Fruit fly (Drosophila melanogaster) whole organism, adult: Measurements from ENCODE around the gene Iyd.

Source experiments
- CG11617 ChIP-seq: fragments of 200-800 bp; sonication (Bioruptor generic); optimal IDR thresholded peaks from 2 replicates; lab custom pipeline; 2017; ENCODE audit warnings: mild to moderate bottlenecking, missing biosample characterization, missing genetic modification reagents, missing genetic modification characterization
- CG12768 ChIP-seq: fragments of 200-800 bp; sonication (Bioruptor generic); optimal IDR thresholded peaks from 2 replicates; lab custom pipeline; 2017; ENCODE audit warnings: missing biosample characterization, missing genetic modification characterization, mild to moderate bottlenecking, moderate library complexity, missing genetic modification reagents
- CG14711 ChIP-seq: fragments of 200-800 bp; sonication (Bioruptor generic); optimal IDR thresholded peaks from 2 replicates; lab custom pipeline; 2018; ENCODE audit warnings: missing biosample characterization, mild to moderate bottlenecking, missing genetic modification characterization, moderate library complexity
- CG1620 ChIP-seq: fragments of 200-800 bp; sonication (Bioruptor generic); optimal IDR thresholded peaks from 2 replicates; lab custom pipeline; 2016; ENCODE audit warnings: missing biosample characterization, missing genetic modification characterization
- CG33017 ChIP-seq: fragments of 200-800 bp; sonication (Bioruptor generic); optimal IDR thresholded peaks from 2 replicates; lab custom pipeline; 2018; ENCODE audit warnings: missing biosample characterization, mild to moderate bottlenecking, missing genetic modification characterization, moderate library complexity
- CG5204 ChIP-seq: fragments of 200-800 bp; sonication (Bioruptor generic); optimal IDR thresholded peaks from 2 replicates; lab custom pipeline; 2016; ENCODE audit warnings: missing biosample characterization, missing genetic modification characterization
- CG7045 ChIP-seq: fragments of 200-800 bp; sonication (Bioruptor generic); optimal IDR thresholded peaks from 2 replicates; lab custom pipeline; 2017; ENCODE audit warnings: missing biosample characterization, mild to moderate bottlenecking, missing genetic modification characterization
- CG7101 ChIP-seq: fragments of 200-800 bp; sonication (Bioruptor generic); optimal IDR thresholded peaks from 2 replicates; lab custom pipeline; 2018; ENCODE audit warnings: missing biosample characterization, mild to moderate bottlenecking, missing genetic modification characterization, moderate library complexity
- Clk ChIP-seq: fragments of 200-800 bp; sonication (Bioruptor generic); optimal IDR thresholded peaks from 2 replicates; lab custom pipeline; 2017; ENCODE audit warnings: missing biosample characterization, missing genetic modification characterization
- Crg-1 ChIP-seq: fragments of 200-800 bp; sonication (Bioruptor generic); optimal IDR thresholded peaks from 2 replicates; lab custom pipeline; 2016; ENCODE audit warnings: missing biosample characterization, missing genetic modification characterization
- Hr96 ChIP-seq: fragments of 200-800 bp; sonication (Bioruptor generic); optimal IDR thresholded peaks from 2 replicates; lab custom pipeline; 2016; ENCODE audit warnings: missing biosample characterization, missing genetic modification characterization
- Mnt ChIP-seq: fragments of 200-800 bp; sonication (Bioruptor generic); optimal IDR thresholded peaks from 2 replicates; lab custom pipeline; 2016; ENCODE audit warnings: missing biosample characterization, mild to moderate bottlenecking, missing genetic modification characterization
- bab1 ChIP-seq: fragments of 200-800 bp; sonication (Bioruptor generic); optimal IDR thresholded peaks from 3 replicates; lab custom pipeline; 2019; ENCODE audit warnings: missing biosample characterization, mild to moderate bottlenecking, missing genetic modification characterization, moderate library complexity
- cic ChIP-seq: fragments of 200-800 bp; sonication (Bioruptor generic); optimal IDR thresholded peaks from 2 replicates; lab custom pipeline; 2017; ENCODE audit warnings: missing biosample characterization, mild to moderate bottlenecking, missing genetic modification characterization, moderate library complexity
- cnc ChIP-seq, 2 experiments: fragments of >200 bp; optimal IDR thresholded peaks; 2 replicates each; lab custom pipeline; 2017
- kay ChIP-seq: fragments of 200-800 bp; sonication (Bioruptor generic); peaks from one replicate; lab custom pipeline; 2016; ENCODE audit warnings: missing biosample characterization, missing genetic modification characterization, borderline replicate concordance
- ovo ChIP-seq: fragments of 200-800 bp; sonication (Bioruptor generic); optimal IDR thresholded peaks from 2 replicates; lab custom pipeline; 2016; ENCODE audit warnings: missing biosample characterization, missing genetic modification characterization
- pad ChIP-seq: fragments of 200-800 bp; sonication (Bioruptor generic); optimal IDR thresholded peaks from 3 replicates; lab custom pipeline; 2017; ENCODE audit warnings: missing biosample characterization, missing genetic modification characterization, mild to moderate bottlenecking, moderate library complexity, missing genetic modification reagents
- tj ChIP-seq: fragments of 200-800 bp; sonication (Bioruptor generic); optimal IDR thresholded peaks from 3 replicates; lab custom pipeline; 2017; ENCODE audit warnings: missing biosample characterization, mild to moderate bottlenecking, missing genetic modification characterization, moderate library complexity
- toe ChIP-seq: fragments of 200-800 bp; sonication (Bioruptor generic); optimal IDR thresholded peaks from 2 replicates; lab custom pipeline; 2016; ENCODE audit warnings: missing biosample characterization, missing genetic modification characterization

The Iyd gene

DNA sequence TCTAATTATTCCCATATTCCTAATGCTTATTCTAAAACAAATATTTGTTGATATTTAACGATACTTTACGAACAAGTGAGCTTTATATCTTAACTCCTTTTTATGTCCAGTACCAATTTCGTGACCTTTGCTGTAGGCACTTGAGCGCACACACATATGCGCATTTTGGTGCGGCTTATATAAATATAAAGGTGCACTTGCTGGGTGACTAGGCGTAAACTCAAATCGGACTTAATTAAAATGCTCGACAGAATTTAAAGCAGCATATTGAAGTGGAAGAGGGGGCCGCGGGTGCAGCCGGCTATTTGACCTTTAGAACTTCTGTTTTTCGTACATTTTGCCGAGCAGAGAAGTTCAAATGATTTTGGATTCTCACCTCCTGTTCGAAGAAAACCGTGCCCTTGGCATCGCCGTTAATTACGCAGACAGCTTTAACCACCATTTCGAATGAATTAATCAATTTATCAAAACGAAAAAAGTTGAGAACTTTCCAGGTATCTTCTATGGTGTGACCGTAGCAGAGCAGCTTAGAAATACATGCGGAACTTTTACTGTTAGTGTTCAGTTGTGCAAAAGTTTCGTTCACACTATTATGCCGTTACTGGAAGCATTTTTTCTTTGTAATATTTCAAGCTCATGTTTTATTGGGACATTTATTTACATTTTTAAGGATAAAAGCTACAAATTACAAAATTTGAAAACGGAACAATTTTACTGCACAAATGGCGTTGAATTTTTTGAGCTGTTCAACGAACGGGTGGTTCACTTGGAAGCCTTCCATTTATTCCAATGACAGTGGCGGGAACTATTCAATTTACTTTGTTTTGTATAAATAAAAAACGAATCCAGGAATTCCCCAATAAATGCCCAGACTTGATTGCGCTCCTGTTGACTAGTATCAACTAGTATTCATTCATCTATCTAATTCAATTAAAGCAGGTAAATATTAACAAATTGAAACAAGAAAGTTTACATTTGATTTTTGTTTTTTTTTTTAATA is 17.5 kb upstream of the Iyd start, which contains the start of gene Sod1:
Gene Sod1, minus strand, starts transcription at position 543 of the 1,000 bp plus-strand sequence.
- peak; percentile 38 for TF ChIP-seq kay (GFP tag; lab: Kevin White, UChicago)
- peak; percentile 32 for TF ChIP-seq Mnt
- TF ChIP-seq CG1620 (GFP tag; lab: Kevin White, UChicago), result peak; percentile 35
- peak; percentile 92 for TF ChIP-seq CG12768 (GFP tag; lab: Kevin White, UChicago)
- TF ChIP-seq tj (GFP tag; lab: Kevin White, UChicago), result peak; percentile 37
- TF ChIP-seq CG11617 (GFP tag; lab: Kevin White, UChicago), result peak; percentile 58
- TF ChIP-seq Clk (GFP tag; lab: Kevin White, UChicago), result no peak
- TF ChIP-seq pad, result no peak
- peak; percentile 28 for TF ChIP-seq cic (GFP tag; lab: Kevin White, UChicago)
- no peak for TF ChIP-seq CG7045
- TF ChIP-seq CG14711 (tag; lab: Kevin White, UChicago), result no peak
- peak; percentile 47 for TF ChIP-seq CG7101
- TF ChIP-seq Crg-1 (GFP tag; lab: Kevin White, UChicago), result no peak
- TF ChIP-seq bab1 (GFP tag; lab: Kevin White, UChicago), result peak; percentile 48
- peak in 1 of 2 experiments; percentile 89 for TF ChIP-seq cnc (optimal IDR thresholded peaks at IDR 0.05; lab: Kevin White, UChicago)
- TF ChIP-seq CG5204 (GFP tag; lab: Kevin White, UChicago), result no peak
- peak; percentile 62 for TF ChIP-seq ovo (GFP tag; lab: Kevin White, UChicago)

DNA sequence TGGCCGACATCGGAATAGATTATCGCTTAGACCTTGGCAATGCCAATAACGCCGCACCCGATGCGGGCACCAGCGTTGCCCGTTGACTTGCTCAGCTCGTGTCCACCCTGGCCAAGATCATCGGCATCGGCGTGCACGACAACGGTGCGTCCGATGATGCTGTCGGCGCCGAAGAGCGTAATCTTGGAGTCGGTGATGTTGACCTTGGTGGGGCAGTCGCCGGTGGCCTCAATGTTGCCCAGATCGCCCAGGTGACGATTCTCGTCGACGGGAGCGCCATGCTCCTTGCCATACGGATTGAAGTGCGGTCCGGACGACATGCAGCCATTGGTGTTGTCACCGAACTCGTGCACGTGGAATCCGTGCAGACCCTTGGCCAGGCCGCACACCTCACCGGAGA is 16.4 kb upstream of the Iyd start:
- TF ChIP-seq ovo (GFP tag; lab: Kevin White, UChicago) (no peak), cnc (optimal IDR thresholded peaks at IDR 0.05; lab: Kevin White, UChicago) (no peak), kay (GFP tag; lab: Kevin White, UChicago) (no peak), Hr96 (GFP tag; lab: Kevin White, UChicago) (no peak), Crg-1 (GFP tag; lab: Kevin White, UChicago) (no peak), pad (no peak), toe (GFP tag; lab: Kevin White, UChicago) (no peak), CG12768 (GFP tag; lab: Kevin White, UChicago) (no peak), CG33017 (tag; lab: Kevin White, UChicago) (no peak), CG5204 (GFP tag; lab: Kevin White, UChicago) (no peak), Mnt (no peak), CG14711 (tag; lab: Kevin White, UChicago) (no peak)

dm6 chr3L:11109454-11109853 is 13.4 kb upstream of the Iyd start, which contains the start of the genes CG34012 and emei:
Gene CG34012 (minus strand): TSS chr3L:11109505.
Gene emei (plus strand): TSS chr3L:11109690.
- TF ChIP-seq CG7101, result no peak
- no peak for TF ChIP-seq kay (GFP tag; lab: Kevin White, UChicago)
- TF ChIP-seq CG5204 (GFP tag; lab: Kevin White, UChicago), result no peak
- TF ChIP-seq cic (GFP tag; lab: Kevin White, UChicago), result no peak
- no peak for TF ChIP-seq CG1620 (GFP tag; lab: Kevin White, UChicago)
- no peak for TF ChIP-seq ovo (GFP tag; lab: Kevin White, UChicago)
- no peak for TF ChIP-seq bab1 (GFP tag; lab: Kevin White, UChicago)
- TF ChIP-seq tj (GFP tag; lab: Kevin White, UChicago), result no peak
- no peak for TF ChIP-seq Mnt
- TF ChIP-seq Clk (GFP tag; lab: Kevin White, UChicago), result no peak
- no peak for TF ChIP-seq CG11617 (GFP tag; lab: Kevin White, UChicago)
- no peak for TF ChIP-seq Hr96 (GFP tag; lab: Kevin White, UChicago)
- no peak for TF ChIP-seq Crg-1 (GFP tag; lab: Kevin White, UChicago)
- no peak for TF ChIP-seq pad
- TF ChIP-seq CG14711 (tag; lab: Kevin White, UChicago), result no peak
- no peak for TF ChIP-seq CG7045

DNA sequence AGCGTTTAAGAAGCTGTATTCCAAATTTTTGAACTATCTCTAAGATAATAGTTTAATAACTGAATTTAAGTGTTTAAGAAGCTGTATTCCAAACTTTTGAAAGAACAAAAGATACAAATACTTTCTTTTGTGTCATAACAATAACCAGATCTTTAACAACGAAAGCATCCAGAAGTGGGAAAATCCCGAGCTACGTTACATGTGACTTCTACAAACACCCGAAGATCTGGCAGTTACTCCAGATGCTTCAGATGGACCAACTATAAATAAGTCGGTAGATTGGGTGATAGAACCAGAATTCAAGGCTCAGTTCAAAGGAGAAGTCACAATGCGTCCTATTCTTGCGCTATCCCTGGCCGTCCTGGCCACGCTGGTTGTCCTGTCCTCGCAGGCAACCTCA is 11.9 kb upstream of the Iyd start, which contains the start of gene CG12522:
Gene CG12522, plus strand, starts transcription at position 301 of the 400 bp plus-strand sequence.
- TF ChIP-seq CG7101 (no peak), pad (no peak), CG33017 (tag; lab: Kevin White, UChicago) (no peak), Mnt (no peak), CG7045 (no peak), cic (GFP tag; lab: Kevin White, UChicago) (no peak), Hr96 (GFP tag; lab: Kevin White, UChicago) (no peak), Clk (GFP tag; lab: Kevin White, UChicago) (no peak), bab1 (GFP tag; lab: Kevin White, UChicago) (no peak), CG1620 (GFP tag; lab: Kevin White, UChicago) (no peak), CG5204 (GFP tag; lab: Kevin White, UChicago) (no peak), CG12768 (GFP tag; lab: Kevin White, UChicago) (no peak), CG14711 (tag; lab: Kevin White, UChicago) (no peak), kay (GFP tag; lab: Kevin White, UChicago) (no peak)

- no peak for TF ChIP-seq cic (GFP tag; lab: Kevin White, UChicago)
- no peak for TF ChIP-seq tj (GFP tag; lab: Kevin White, UChicago)
- no peak for TF ChIP-seq Crg-1 (GFP tag; lab: Kevin White, UChicago)
- TF ChIP-seq CG1620 (GFP tag; lab: Kevin White, UChicago), result no peak
- no peak for TF ChIP-seq CG11617 (GFP tag; lab: Kevin White, UChicago)
- TF ChIP-seq CG7101, result no peak
- no peak for TF ChIP-seq toe (GFP tag; lab: Kevin White, UChicago)
- no peak for TF ChIP-seq CG33017 (tag; lab: Kevin White, UChicago)
- no peak for TF ChIP-seq Hr96 (GFP tag; lab: Kevin White, UChicago)
- no peak for TF ChIP-seq Clk (GFP tag; lab: Kevin White, UChicago)
- TF ChIP-seq CG14711 (tag; lab: Kevin White, UChicago), result no peak
- no peak for TF ChIP-seq Mnt
- no peak for TF ChIP-seq CG5204 (GFP tag; lab: Kevin White, UChicago)
- no peak for TF ChIP-seq CG7045
- no peak for TF ChIP-seq cnc (optimal IDR thresholded peaks at IDR 0.05; lab: Kevin White, UChicago)
- no peak for TF ChIP-seq kay (GFP tag; lab: Kevin White, UChicago)
- TF ChIP-seq ovo (GFP tag; lab: Kevin White, UChicago), result no peak
Observed at dm6 chr3L:11107432-11107831, 11.4 kb upstream of the Iyd start, which contains the start of gene CG32073. Gene CG32073 (minus strand): TSS chr3L:11107582.
